Fruit fly (Drosophila melanogaster) whole organism, embryonic: Measurements from ENCODE around the gene CG7907.

Source experiments
- Bgb ChIP-seq: fragments of 200-800 bp; sonication (Bioruptor generic); IDR thresholded peaks from 2 replicates; pipeline ENCODE4 v1.3.6; 2022; ENCODE audit warnings: missing biosample characterization, missing genetic modification characterization; ENCODE audit not compliant: partially characterized antibody
- Blimp-1 ChIP-seq: fragments of 200-800 bp; sonication (Bioruptor generic); optimal IDR thresholded peaks from 3 replicates; lab custom pipeline; 2018; ENCODE audit warnings: missing biosample characterization, missing genetic modification characterization, mild to moderate bottlenecking, moderate library complexity, missing genetic modification reagents
- CG10147 ChIP-seq: fragments of 200-800 bp; sonication (Bioruptor generic); optimal IDR thresholded peaks from 2 replicates; lab custom pipeline; 2019; ENCODE audit warnings: missing biosample characterization, mild to moderate bottlenecking, missing genetic modification characterization, moderate library complexity
- CG11723 ChIP-seq: fragments of 200-800 bp; sonication (Bioruptor generic); optimal IDR thresholded peaks from 2 replicates; lab custom pipeline; 2017; ENCODE audit warnings: missing biosample characterization, mild to moderate bottlenecking, missing genetic modification characterization
- CG13424 ChIP-seq: fragments of 200-800 bp; sonication (Bioruptor generic); optimal IDR thresholded peaks from 2 replicates; lab custom pipeline; 2019; ENCODE audit warnings: missing biosample characterization, mild to moderate bottlenecking, missing genetic modification characterization, moderate library complexity
- CG14014 ChIP-seq: fragments of 200-800 bp; sonication (Bioruptor generic); IDR thresholded peaks from 2 replicates; pipeline ENCODE4 v1.3.6; 2022; ENCODE audit warnings: missing biosample characterization, missing genetic modification characterization
- CG14441 ChIP-seq: fragments of 200-800 bp; sonication (Bioruptor generic); IDR thresholded peaks from 2 replicates; pipeline ENCODE4 v1.3.6; 2022; ENCODE audit warnings: missing biosample characterization, missing genetic modification characterization
- CG14710 ChIP-seq: fragments of 200-800 bp; sonication (Bioruptor generic); optimal IDR thresholded peaks from 3 replicates; lab custom pipeline; 2019; ENCODE audit warnings: missing biosample characterization, mild to moderate bottlenecking, missing genetic modification characterization, moderate library complexity
- CG16813 ChIP-seq: fragments of 200-800 bp; sonication (Bioruptor generic); IDR thresholded peaks from 3 replicates; pipeline ENCODE4 v1.3.6; 2022; ENCODE audit warnings: missing biosample characterization, missing genetic modification characterization; ENCODE audit not compliant: partially characterized antibody
- CG17186 ChIP-seq: fragments of 200-800 bp; sonication (Bioruptor generic); optimal IDR thresholded peaks from 3 replicates; lab custom pipeline; 2017; ENCODE audit warnings: missing biosample characterization, missing genetic modification reagents, missing genetic modification characterization
- CG2129 ChIP-seq: fragments of 200-800 bp; sonication (Bioruptor generic); IDR thresholded peaks from 2 replicates; pipeline ENCODE4 v1.3.6; 2022; ENCODE audit warnings: missing biosample characterization, missing genetic modification characterization; ENCODE audit not compliant: partially characterized antibody
- CG32767 ChIP-seq: fragments of 200-800 bp; sonication (Bioruptor generic); IDR thresholded peaks from 2 replicates; pipeline ENCODE4 v1.3.6; 2022; ENCODE audit warnings: missing biosample characterization, missing genetic modification characterization
- CG33213 ChIP-seq: fragments of 200-800 bp; sonication (Bioruptor generic); optimal IDR thresholded peaks from 3 replicates; lab custom pipeline; 2016; ENCODE audit warnings: missing biosample characterization, missing genetic modification characterization
- CG6813 ChIP-seq: fragments of 200-800 bp; sonication (Bioruptor generic); optimal IDR thresholded peaks from 2 replicates; lab custom pipeline; 2017; ENCODE audit warnings: missing biosample characterization, missing genetic modification characterization, mild to moderate bottlenecking, moderate library complexity, missing genetic modification reagents
- CG8359 ChIP-seq: fragments of 200-800 bp; sonication (Bioruptor generic); optimal IDR thresholded peaks from 2 replicates; lab custom pipeline; 2017; ENCODE audit warnings: missing biosample characterization, mild to moderate bottlenecking, missing genetic modification characterization, borderline replicate concordance
- CG9215 ChIP-seq: fragments of 200-800 bp; sonication (Bioruptor generic); IDR thresholded peaks from 2 replicates; pipeline ENCODE4 v1.3.6; 2022; ENCODE audit warnings: missing biosample characterization, missing genetic modification characterization
- CG9817 ChIP-seq: fragments of 200-800 bp; sonication (Bioruptor generic); optimal IDR thresholded peaks from 2 replicates; lab custom pipeline; 2018; ENCODE audit warnings: missing biosample characterization, mild to moderate bottlenecking, missing genetic modification characterization, moderate library complexity
- Dfd ChIP-seq, 2 experiments: fragments of >200 bp; optimal IDR thresholded peaks; 2 replicates each; lab custom pipeline; 2017; ENCODE audit warnings: missing biosample characterization in 2 of 2, missing genetic modification characterization in 2 of 2
- Dll ChIP-seq: fragments of 200-800 bp; sonication (Bioruptor generic); IDR thresholded peaks from 4 replicates; pipeline ENCODE4 v1.3.6; 2022; ENCODE audit warnings: missing biosample characterization, missing genetic modification characterization; ENCODE audit not compliant: partially characterized antibody
- Drgx ChIP-seq: fragments of 200-800 bp; sonication (Bioruptor generic); IDR thresholded peaks from 2 replicates; pipeline ENCODE4 v1.3.6; 2022; ENCODE audit warnings: missing biosample characterization, missing genetic modification characterization
- Fer3 ChIP-seq: fragments of 200-800 bp; sonication (Bioruptor generic); optimal IDR thresholded peaks from 2 replicates; lab custom pipeline; 2018; ENCODE audit warnings: missing biosample characterization, mild to moderate bottlenecking, missing genetic modification characterization, moderate library complexity
- H15 ChIP-seq: fragments of 200-800 bp; sonication (Bioruptor generic); IDR thresholded peaks from 3 replicates; pipeline ENCODE4 v1.3.6; 2022; ENCODE audit warnings: missing biosample characterization, missing genetic modification characterization
- Lhr ChIP-seq: fragments of 200-800 bp; sonication (Bioruptor generic); optimal IDR thresholded peaks from 3 replicates; lab custom pipeline; 2017; ENCODE audit warnings: mild to moderate bottlenecking, missing biosample characterization, missing genetic modification reagents, missing genetic modification characterization
- MESR4 ChIP-seq: fragments of 200-800 bp; sonication (Bioruptor generic); optimal IDR thresholded peaks from 2 replicates; lab custom pipeline; 2018; ENCODE audit warnings: missing biosample characterization, mild to moderate bottlenecking, missing genetic modification characterization, moderate library complexity
- Med ChIP-seq: fragments of 200-800 bp; sonication (Bioruptor generic); peaks from one replicate; lab custom pipeline; 2016; ENCODE audit warnings: missing biosample characterization, missing genetic modification characterization, mild to moderate bottlenecking, inconsistent platforms, moderate library complexity
- NK7.1 ChIP-seq: fragments of 200-800 bp; sonication (Bioruptor generic); optimal IDR thresholded peaks from 3 replicates; lab custom pipeline; 2016; ENCODE audit warnings: missing biosample characterization, missing genetic modification characterization
- Nf-YB ChIP-seq: fragments of 200-800 bp; sonication (Bioruptor generic); optimal IDR thresholded peaks from 3 replicates; lab custom pipeline; 2019; ENCODE audit warnings: missing biosample characterization, mild to moderate bottlenecking, missing genetic modification characterization, moderate library complexity
- Rfx ChIP-seq: fragments of 200-800 bp; sonication (Bioruptor generic); IDR thresholded peaks from 2 replicates; pipeline ENCODE4 v1.3.6; 2022; ENCODE audit warnings: missing biosample characterization, missing genetic modification characterization
- Spps ChIP-seq: fragments of 200-800 bp; sonication (Bioruptor generic); optimal IDR thresholded peaks from 2 replicates; lab custom pipeline; 2018; ENCODE audit warnings: missing biosample characterization, mild to moderate bottlenecking, missing genetic modification characterization
- TFAM ChIP-seq: fragments of 200-800 bp; sonication (Bioruptor generic); optimal IDR thresholded peaks from 2 replicates; lab custom pipeline; 2017; ENCODE audit warnings: missing biosample characterization, missing genetic modification characterization, inconsistent platforms
- Usf ChIP-seq: fragments of 200-800 bp; sonication (Bioruptor generic); optimal IDR thresholded peaks from 2 replicates; lab custom pipeline; 2017; ENCODE audit warnings: missing genotype, missing biosample characterization, missing genetic modification characterization
- al ChIP-seq: fragments of 200-800 bp; sonication (Bioruptor generic); IDR thresholded peaks from 2 replicates; pipeline ENCODE4 v1.3.6; 2022; ENCODE audit warnings: missing biosample characterization, missing genetic modification characterization
- ase ChIP-seq: fragments of 200-800 bp; sonication (Bioruptor generic); IDR thresholded peaks from 3 replicates; pipeline ENCODE4 v1.3.6; 2022; ENCODE audit warnings: missing biosample characterization, missing genetic modification characterization
- bigmax ChIP-seq: fragments of 200-800 bp; sonication (Bioruptor generic); optimal IDR thresholded peaks from 2 replicates; lab custom pipeline; 2018; ENCODE audit warnings: missing biosample characterization, mild to moderate bottlenecking, missing genetic modification characterization
- caup ChIP-seq: fragments of 200-800 bp; sonication (Bioruptor generic); optimal IDR thresholded peaks from 3 replicates; lab custom pipeline; 2017; ENCODE audit warnings: missing biosample characterization, mild to moderate bottlenecking, missing genetic modification characterization, moderate library complexity; ENCODE audit not compliant: severe bottlenecking
- chn ChIP-seq: fragments of 200-800 bp; sonication (Bioruptor generic); optimal IDR thresholded peaks from 2 replicates; lab custom pipeline; 2016; ENCODE audit warnings: missing biosample characterization, missing genetic modification characterization
- ci ChIP-seq: fragments of 200-800 bp; sonication (Bioruptor generic); IDR thresholded peaks from 3 replicates; pipeline ENCODE4 v1.3.6; 2022; ENCODE audit warnings: missing biosample characterization, missing genetic modification characterization
- crc ChIP-seq: fragments of 200-800 bp; sonication (Bioruptor generic); optimal IDR thresholded peaks from 2 replicates; lab custom pipeline; 2016; ENCODE audit warnings: missing biosample characterization, missing genetic modification characterization
- dan ChIP-seq: fragments of 200-800 bp; sonication (Bioruptor generic); IDR thresholded peaks from 2 replicates; pipeline ENCODE4 v1.3.6; 2022; ENCODE audit warnings: missing biosample characterization, missing genetic modification characterization
- her ChIP-seq: fragments of 200-800 bp; sonication (Bioruptor generic); optimal IDR thresholded peaks from 2 replicates; lab custom pipeline; 2016; ENCODE audit warnings: missing biosample characterization, missing genetic modification characterization
- luna ChIP-seq: fragments of 200-800 bp; sonication (Bioruptor generic); optimal IDR thresholded peaks from 2 replicates; lab custom pipeline; 2016; ENCODE audit warnings: missing biosample characterization, missing genetic modification characterization
- mld ChIP-seq: fragments of 200-800 bp; sonication (Bioruptor generic); IDR thresholded peaks from 3 replicates; pipeline ENCODE4 v1.3.6; 2022; ENCODE audit warnings: missing biosample characterization, missing genetic modification characterization; ENCODE audit not compliant: partially characterized antibody
- phol ChIP-seq: fragments of 200-800 bp; sonication (Bioruptor generic); optimal IDR thresholded peaks from 3 replicates; lab custom pipeline; 2018; ENCODE audit warnings: missing biosample characterization, mild to moderate bottlenecking, missing genetic modification characterization, moderate library complexity
- sens ChIP-seq: fragments of 200-800 bp; sonication (Bioruptor generic); peaks from one replicate; lab custom pipeline; 2016; ENCODE audit warnings: missing biosample characterization, missing genetic modification characterization
- sim ChIP-seq: fragments of 200-800 bp; sonication (Bioruptor generic); IDR thresholded peaks from 2 replicates; pipeline ENCODE4 v1.3.6; 2022; ENCODE audit warnings: missing biosample characterization, missing genetic modification characterization
- slp2 ChIP-seq: fragments of 200-800 bp; sonication (Bioruptor generic); optimal IDR thresholded peaks from 2 replicates; lab custom pipeline; 2016; ENCODE audit warnings: missing biosample characterization, missing genetic modification characterization
- sna ChIP-seq: fragments of 200-800 bp; sonication (Bioruptor generic); IDR thresholded peaks from 2 replicates; pipeline ENCODE4 v1.3.6; 2022; ENCODE audit warnings: missing biosample characterization, missing genetic modification characterization; ENCODE audit not compliant: partially characterized antibody
- so ChIP-seq: fragments of 200-800 bp; sonication (Bioruptor generic); IDR thresholded peaks from 3 replicates; pipeline ENCODE4 v1.3.6; 2022; ENCODE audit warnings: missing biosample characterization, missing genetic modification characterization
- trh ChIP-seq: fragments of 200-800 bp; sonication (Bioruptor generic); optimal IDR thresholded peaks from 2 replicates; lab custom pipeline; 2016; ENCODE audit warnings: missing biosample characterization, missing genetic modification characterization
- vvl ChIP-seq: fragments of 200-800 bp; sonication (Bioruptor generic); IDR thresholded peaks from 2 replicates; pipeline ENCODE4 v1.3.6; 2022; ENCODE audit warnings: missing biosample characterization, missing genetic modification characterization

CG7907 gene

dm6 chr3R:21376331-21376761 lies 27.2 kb upstream of the CG7907 start (continued):
- no peak for TF ChIP-seq phol
- no peak for TF ChIP-seq CG14710 (tag; lab: Kevin White, UChicago)
- TF ChIP-seq H15, result no peak
- TF ChIP-seq slp2, result no peak
- TF ChIP-seq Dll (GFP tag; lab: Robert Waterston, UW), result peak; percentile 14; the same call in 1 of the 4 replicates
- TF ChIP-seq CG13424, result peak; percentile 20
- TF ChIP-seq Lhr (GFP tag; lab: Kevin White, UChicago), result no peak
- no peak for TF ChIP-seq TFAM (GFP tag; lab: Kevin White, UChicago)
- TF ChIP-seq CG6813 (GFP tag; lab: Kevin White, UChicago), result peak; percentile 44
- no peak for TF ChIP-seq CG2129 (GFP tag; lab: Robert Waterston, UW)
- TF ChIP-seq ase (GFP tag; lab: Robert Waterston, UW), result no peak
- peak; percentile 51; the same call in 1 of the 2 replicates for TF ChIP-seq CG14014
- TF ChIP-seq sim (GFP tag; lab: Robert Waterston, UW), result no peak; the same call in 1 of the 2 replicates
- peak; percentile 62 for TF ChIP-seq MESR4 (GFP tag; lab: Kevin White, UChicago)
- TF ChIP-seq crc (GFP tag; lab: Kevin White, UChicago), result no peak
- TF ChIP-seq so (GFP tag; lab: Robert Waterston, UW), result peak; percentile 11; the same call in 1 of the 3 replicates
- TF ChIP-seq chn, result no peak
- no peak for TF ChIP-seq CG9817 (tag; lab: Kevin White, UChicago)
- TF ChIP-seq CG33213, result no peak
- peak; percentile 62; the same call in 1 of the 2 replicates for TF ChIP-seq vvl (GFP tag; lab: Robert Waterston, UW)
- TF ChIP-seq Blimp-1 (GFP tag; lab: Kevin White, UChicago), result no peak
- no peak for TF ChIP-seq luna
- TF ChIP-seq sna (GFP tag; lab: Robert Waterston, UW), result peak; percentile 59
- no peak for TF ChIP-seq Usf (GFP tag; lab: Kevin White, UChicago)
- TF ChIP-seq Drgx (GFP tag; lab: Robert Waterston, UW), result peak; percentile 74
- no peak; the same call in 2 of the 3 replicates for TF ChIP-seq CG16813
- TF ChIP-seq CG10147 (GFP tag; lab: Kevin White, UChicago), result peak; percentile 18
- TF ChIP-seq CG8359, result no peak
- peak; percentile 31 for TF ChIP-seq NK7.1 (GFP tag; lab: Kevin White, UChicago)
- TF ChIP-seq CG14441 (GFP tag; lab: Robert Waterston, UW), result no peak
- TF ChIP-seq CG9215 (GFP tag; lab: Robert Waterston, UW), result no peak
- TF ChIP-seq Med, result peak; percentile 83
- TF ChIP-seq CG11723 (GFP tag; lab: Kevin White, UChicago), result peak; percentile 71
- peak; percentile 96 for TF ChIP-seq CG32767 (GFP tag; lab: Robert Waterston, UW)
- TF ChIP-seq Bgb (GFP tag; lab: Robert Waterston, UW), result peak; percentile 66
- no peak for TF ChIP-seq trh (GFP tag; lab: Kevin White, UChicago)
- TF ChIP-seq dan, result no peak
- peak; percentile 27 for TF ChIP-seq her (GFP tag; lab: Kevin White, UChicago)
- TF ChIP-seq al (GFP tag; lab: Robert Waterston, UW), result no peak
- no peak for TF ChIP-seq Dfd (GFP tag; optimal IDR thresholded peaks at IDR 0.05; lab: Kevin White, UChicago)
- peak; percentile 73 for TF ChIP-seq sens (GFP tag; lab: Kevin White, UChicago)
- TF ChIP-seq Fer3 (tag; lab: Kevin White, UChicago), result peak; percentile 3
- peak; percentile 53 for TF ChIP-seq caup
- no peak for TF ChIP-seq mld (GFP tag; lab: Robert Waterston, UW)
- no peak for TF ChIP-seq bigmax (GFP tag; lab: Kevin White, UChicago)
- no peak for TF ChIP-seq CG17186 (GFP tag; lab: Kevin White, UChicago)
- peak; percentile 59; the same call in 1 of the 3 replicates for TF ChIP-seq ci
- TF ChIP-seq Nf-YB (GFP tag; lab: Kevin White, UChicago), result peak; percentile 72
- no peak for TF ChIP-seq Spps (tag; lab: Kevin White, UChicago)
- peak; percentile 35; the same call in 1 of the 2 replicates for TF ChIP-seq Rfx (GFP tag; lab: Robert Waterston, UW)
